Fruit fly (Drosophila melanogaster): Measurements from ENCODE around the gene CG13950.
A peak's percentile ranks its signal among the peaks of the same experiment; 100 is the strongest.

Gene CG13950

DNA sequence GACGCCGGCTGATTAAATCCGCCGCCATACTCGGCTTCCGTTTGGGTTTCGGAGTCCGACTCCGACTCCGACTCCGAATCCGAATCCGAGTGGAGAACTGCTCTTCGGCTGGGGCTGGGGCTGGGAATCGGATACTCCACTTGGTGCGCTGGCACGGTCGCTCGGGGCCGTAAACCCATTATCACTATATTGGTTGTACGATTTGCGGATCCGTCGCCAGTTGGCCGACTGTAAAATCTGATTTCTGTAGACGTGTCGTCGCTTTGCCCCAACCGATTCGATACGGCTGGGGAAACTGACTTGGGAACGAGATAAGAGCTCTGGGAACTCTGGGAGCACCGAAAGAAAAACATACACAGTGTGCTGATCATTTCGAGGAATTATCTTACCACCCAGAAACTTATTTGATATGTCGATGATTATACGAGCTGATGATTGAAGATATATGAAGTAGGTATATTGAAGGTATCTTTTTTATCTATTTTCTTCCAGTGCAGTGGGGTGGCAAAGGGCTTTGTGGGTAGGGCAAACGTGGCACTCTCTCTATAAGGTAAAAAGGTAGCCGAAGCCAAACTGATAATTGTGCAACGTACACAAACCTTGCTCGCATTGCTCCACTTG is 2.0 kb upstream of the CG13950 start (continued):
- TF ChIP-seq CG4854 (GFP tag; optimal IDR thresholded peaks at IDR 0.05): no peak
- TF ChIP-seq Doc3 (GFP tag; IDR thresholded peaks at IDR 0.05; ENCODE audit: partially characterized antibody): no peak
- TF ChIP-seq Blimp-1 (GFP tag; optimal IDR thresholded peaks at IDR 0.05): peak; percentile 55
- TF ChIP-seq HLH54F (GFP tag; optimal IDR thresholded peaks at IDR 0.05): peak; percentile 27
- TF ChIP-seq Sin3A (optimal IDR thresholded peaks at IDR 0.05): no peak
- TF ChIP-seq CG8281 (tag; optimal IDR thresholded peaks at IDR 0.05): no peak
- no peak for TF ChIP-seq CG14860 (GFP tag; IDR thresholded peaks at IDR 0.05; ENCODE audit: partially characterized antibody)
- TF ChIP-seq D19B (GFP tag; optimal IDR thresholded peaks at IDR 0.05): no peak
- peak; percentile 20 for TF ChIP-seq CG17829 (tag; optimal IDR thresholded peaks at IDR 0.05)
- TF ChIP-seq CG2129 (GFP tag; IDR thresholded peaks at IDR 0.05; ENCODE audit: partially characterized antibody): no peak

DNA sequence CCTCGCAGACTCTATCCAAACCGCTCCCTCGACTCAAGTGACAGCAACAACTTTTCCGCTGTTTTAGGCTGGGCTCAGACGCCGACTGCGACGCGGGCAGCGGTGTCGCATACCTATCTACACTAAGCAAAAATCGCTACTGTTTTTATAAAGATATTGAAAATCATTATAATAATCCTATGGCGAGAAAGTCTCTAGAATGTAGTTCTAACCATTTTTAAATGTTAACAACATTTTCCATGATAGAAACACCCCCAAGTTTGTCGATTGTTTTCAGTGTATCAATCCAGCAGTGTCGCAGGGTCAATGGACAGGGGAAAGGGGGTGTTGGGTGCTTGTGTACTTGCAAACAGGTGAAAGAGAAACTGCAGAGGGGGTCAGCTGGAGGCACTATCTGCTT is 5.9 kb downstream of the CG13950 start:
- TF ChIP-seq pho (GFP tag; optimal IDR thresholded peaks at IDR 0.05): peak; percentile 96
- TF ChIP-seq NFAT (GFP tag; IDR thresholded peaks at IDR 0.05): peak; percentile 95
- TF ChIP-seq Six4 (GFP tag; optimal IDR thresholded peaks at IDR 0.05): peak; percentile 94
- TF ChIP-seq NfI (GFP tag; optimal IDR thresholded peaks at IDR 0.05): peak; percentile 93
- TF ChIP-seq CG11398 (GFP tag; optimal IDR thresholded peaks at IDR 0.05): peak; percentile 84
- peak; percentile 93 for TF ChIP-seq danr (GFP tag; IDR thresholded peaks at IDR 0.05)
- TF ChIP-seq CG14710 (tag; optimal IDR thresholded peaks at IDR 0.05): peak; percentile 93
- no peak for TF ChIP-seq sna (GFP tag; IDR thresholded peaks at IDR 0.05; ENCODE audit: partially characterized antibody)
- no peak for TF ChIP-seq Trl (optimal IDR thresholded peaks at IDR 0.05)
- peak; percentile 96 for TF ChIP-seq Trl (GFP tag; optimal IDR thresholded peaks at IDR 0.05)
- peak; percentile 93 for TF ChIP-seq CG4707 (GFP tag; optimal IDR thresholded peaks at IDR 0.05)
- TF ChIP-seq CG11723 (GFP tag; optimal IDR thresholded peaks at IDR 0.05): peak; percentile 91
- peak; percentile 98 for TF ChIP-seq otp (GFP tag; IDR thresholded peaks at IDR 0.05)
- TF ChIP-seq TFAM (GFP tag; optimal IDR thresholded peaks at IDR 0.05): peak; percentile 85
- TF ChIP-seq row (GFP tag; IDR thresholded peaks at IDR 0.05): peak; percentile 95
- peak; percentile 84 for TF ChIP-seq ac (GFP tag; optimal IDR thresholded peaks at IDR 0.05)
- TF ChIP-seq jigr1 (GFP tag; IDR thresholded peaks at IDR 0.05): peak; percentile 89
- TF ChIP-seq CG3407 (GFP tag; optimal IDR thresholded peaks at IDR 0.05): peak; percentile 95
- peak; percentile 92 for TF ChIP-seq Ravus (GFP tag; IDR thresholded peaks at IDR 0.05)
- peak; percentile 64 for TF ChIP-seq CTCF (GFP tag; optimal IDR thresholded peaks at IDR 0.05)
- peak; percentile 93 for TF ChIP-seq CG13775 (GFP tag; optimal IDR thresholded peaks at IDR 0.05)
- TF ChIP-seq ap (GFP tag; IDR thresholded peaks at IDR 0.05): peak; percentile 95
- peak; percentile 81 for TF ChIP-seq gt (GFP tag; IDR thresholded peaks at IDR 0.05)
- peak; percentile 97 for TF ChIP-seq CG9727 (GFP tag; optimal IDR thresholded peaks at IDR 0.05)
- TF ChIP-seq CG17912 (GFP tag; optimal IDR thresholded peaks at IDR 0.05): peak; percentile 92
- TF ChIP-seq jumu (GFP tag; optimal IDR thresholded peaks at IDR 0.05): peak; percentile 95
- peak; percentile 90 for TF ChIP-seq ab (GFP tag; optimal IDR thresholded peaks at IDR 0.05)
- peak; percentile 96 for TF ChIP-seq gro (GFP tag; optimal IDR thresholded peaks at IDR 0.05)
- TF ChIP-seq hb (GFP tag; IDR thresholded peaks at IDR 0.05; ENCODE audit: partially characterized antibody): no peak
- peak; percentile 97 for TF ChIP-seq ranshi (GFP tag; IDR thresholded peaks at IDR 0.05)
- TF ChIP-seq Atf6 (GFP tag; IDR thresholded peaks at IDR 0.05): peak; percentile 95
- TF ChIP-seq psq (GFP tag; optimal IDR thresholded peaks at IDR 0.05): peak; percentile 92
- peak; percentile 94 for TF ChIP-seq CrebB (tag; optimal IDR thresholded peaks at IDR 0.05)
- no peak for TF ChIP-seq inv (GFP tag; IDR thresholded peaks at IDR 0.05; ENCODE audit: partially characterized antibody)
- TF ChIP-seq Ets97D (GFP tag; optimal IDR thresholded peaks at IDR 0.05): peak; percentile 88
- TF ChIP-seq E2f2 (GFP tag; IDR thresholded peaks at IDR 0.05): peak; percentile 75
- no peak for TF ChIP-seq chinmo (GFP tag; IDR thresholded peaks at IDR 0.05; ENCODE audit: partially characterized antibody)
- peak; percentile 86 for TF ChIP-seq NC2α (GFP tag; optimal IDR thresholded peaks at IDR 0.05)
- peak; percentile 7 for TF ChIP-seq BEAF-32 (GFP tag; optimal IDR thresholded peaks at IDR 0.05)
- peak; percentile 92 for TF ChIP-seq slp2 (GFP tag; optimal IDR thresholded peaks at IDR 0.05)
- TF ChIP-seq ken (GFP tag; IDR thresholded peaks at IDR 0.05): peak; percentile 97

Measured in whole organism, embryonic.